Worm (Caenorhabditis elegans) whole organism, early embryonic: ENCODE data around the gene nft-1.

ENCODE experiments used
- F13C5.2 ChIP-seq: sonication (generic microtip); optimal IDR thresholded peaks from 2 replicates; lab custom pipeline; 2017; ENCODE audit warnings: mild to moderate bottlenecking, missing genetic modification characterization, inconsistent platforms, missing compliant biosample characterization
- ama-1 ChIP-seq: fragments of 150-350 bp; optimal IDR thresholded peaks from 2 replicates; lab custom pipeline; 2014
- ceh-13 ChIP-seq: fragments of 200-800 bp; sonication (Bioruptor generic); optimal IDR thresholded peaks from 2 replicates; lab custom pipeline; 2018; ENCODE audit warnings: mild to moderate bottlenecking, missing genetic modification characterization, missing compliant biosample characterization
- ceh-36 ChIP-seq: sonication (generic microtip); optimal IDR thresholded peaks from 2 replicates; lab custom pipeline; 2016; ENCODE audit warnings: missing genetic modification characterization, inconsistent platforms, missing compliant biosample characterization
- ets-7 ChIP-seq: sonication (generic microtip); optimal IDR thresholded peaks from 2 replicates; lab custom pipeline; 2016; ENCODE audit warnings: missing genotype, missing genetic modification characterization, missing compliant biosample characterization
- hmbx-1 ChIP-seq: sonication (generic microtip); optimal IDR thresholded peaks from 2 replicates; lab custom pipeline; 2016; ENCODE audit warnings: mild to moderate bottlenecking, missing genetic modification characterization, missing compliant biosample characterization
- hnd-1 ChIP-seq: sonication (generic microtip); optimal IDR thresholded peaks from 2 replicates; lab custom pipeline; 2016; ENCODE audit warnings: missing genetic modification characterization, missing compliant biosample characterization
- pes-1 ChIP-seq: fragments of 200-800 bp; sonication (Bioruptor generic); IDR thresholded peaks from 2 replicates; pipeline ENCODE4 v1.3.6; 2022; ENCODE audit warnings: missing genetic modification reagents, missing genetic modification characterization, missing compliant biosample characterization
- scrt-1 ChIP-seq: fragments of 200-800 bp; sonication (Bioruptor generic); IDR thresholded peaks from 2 replicates; pipeline ENCODE4 v1.3.6; 2022; ENCODE audit warnings: missing genetic modification characterization, missing compliant biosample characterization
- sea-1 ChIP-seq: fragments of 200-800 bp; sonication (Bioruptor generic); conservative IDR thresholded peaks from 2 replicates; pipeline ENCODE4 v1.3.6; 2022; ENCODE audit warnings: missing genetic modification characterization, missing compliant biosample characterization
- tbx-11 ChIP-seq: fragments of 200-800 bp; sonication (Bioruptor generic); IDR thresholded peaks from 2 replicates; pipeline ENCODE4 v1.3.6; 2022; ENCODE audit warnings: missing genetic modification characterization, missing compliant biosample characterization
- tbx-37 ChIP-seq: fragments of 200-800 bp; sonication (Bioruptor generic); conservative IDR thresholded peaks from 2 replicates; pipeline ENCODE4 v1.3.6; 2022; ENCODE audit warnings: missing genetic modification reagents, missing genetic modification characterization, missing compliant biosample characterization

- TF ChIP-seq tbx-37 (GFP tag; lab: Robert Waterston, UW) = no peak
- TF ChIP-seq F13C5.2 (tag; lab: Kevin White, UChicago) = no peak
- no peak for TF ChIP-seq ceh-13
- TF ChIP-seq sea-1 = no peak
- no peak for TF ChIP-seq hmbx-1 (tag; lab: Kevin White, UChicago)
- no peak for TF ChIP-seq ets-7
- no peak for TF ChIP-seq scrt-1
- no peak for TF ChIP-seq ama-1 (lab: Kevin White, UChicago)
- no peak for TF ChIP-seq ceh-36 (tag; lab: Kevin White, UChicago)
- TF ChIP-seq hnd-1 (tag; lab: Kevin White, UChicago) = no peak
- no peak for TF ChIP-seq tbx-11 (GFP tag; lab: Robert Waterston, UW)
- TF ChIP-seq pes-1 (GFP tag; lab: Robert Waterston, UW) = no peak
These were observed 14.8 kb downstream of the nft-1 start for ce11 chrIII:11938525-11938924.
